Fruit fly (Drosophila melanogaster) ovary, adult (tissue): ENCODE results near the gene CG1523.
A peak's percentile ranks its signal among the peaks of the same experiment; 100 is the strongest.

Source experiments
- CG17801 ChIP-seq: fragments of 200-800 bp; optimal IDR thresholded peaks from 2 replicates; lab custom pipeline; 2019; ENCODE audit warnings: missing biosample characterization, mild to moderate bottlenecking, missing genetic modification characterization, moderate library complexity; ENCODE audit not compliant: partially characterized antibody

Gene CG1523

dm6 chr3R:28846877-28847529, 27.5 kb upstream of the CG1523 start:
- TF ChIP-seq CG17801, result no peak

dm6 chr3R:28845981-28846380, 26.5 kb upstream of the CG1523 start:
- TF ChIP-seq CG17801, result no peak

- no peak for TF ChIP-seq CG17801
Measured at dm6 chr3R:28845377-28845876, 26.0 kb upstream of the CG1523 start.

dm6 chr3R:28844611-28845376, 25.3 kb upstream of the CG1523 start, which contains the start of the genes Apc and spg:
TSS of gene Apc (minus strand) at chr3R:28844748.
TSS of gene spg (plus strand) at chr3R:28845270.
- peak; percentile 32 for TF ChIP-seq CG17801

dm6 chr3R:28843776-28844610, 24.5 kb upstream of the CG1523 start:
- no peak for TF ChIP-seq CG17801

- no peak for TF ChIP-seq CG17801
Measured at dm6 chr3R:28842431-28842830, 23.0 kb upstream of the CG1523 start.

- TF ChIP-seq CG17801, result no peak
Measured at dm6 chr3R:28841968-28842367, 22.5 kb upstream of the CG1523 start.

- TF ChIP-seq CG17801, result no peak
Measured at dm6 chr3R:28840620-28841019, 21.2 kb upstream of the CG1523 start.

- TF ChIP-seq CG17801, result peak; percentile 31
Measured at dm6 chr3R:28831626-28832267, 12.3 kb upstream of the CG1523 start, which contains the start of gene WASp. TSS of gene WASp (minus strand) at chr3R:28832024.

dm6 chr3R:28831172-28831571, 11.7 kb upstream of the CG1523 start:
- no peak for TF ChIP-seq CG17801

- TF ChIP-seq CG17801, result no peak
Measured at dm6 chr3R:28830746-28831145, 11.3 kb upstream of the CG1523 start.

- TF ChIP-seq CG17801, result no peak
Measured at dm6 chr3R:28829328-28829916, 10.0 kb upstream of the CG1523 start.

dm6 chr3R:28827222-28827621, 7.8 kb upstream of the CG1523 start:
- no peak for TF ChIP-seq CG17801

- peak; percentile 20 for TF ChIP-seq CG17801
Measured at dm6 chr3R:28811677-28812465, 7.6 kb downstream of the CG1523 start, which contains the start of gene Prp39. TSS of gene Prp39 (plus strand) at chr3R:28812102.
